Fruit fly (Drosophila melanogaster): ENCODE measurements around the gene primo-2.

primo-2 gene

dm6 chr3R:13710645-13711044 is 990 bp downstream of the primo-2 start (continued):
- TF ChIP-seq z (GFP tag; IDR thresholded peaks at IDR 0.05) (no peak), MESR4 (GFP tag; optimal IDR thresholded peaks at IDR 0.05) (peak; percentile 51), CG13296 (GFP tag; optimal IDR thresholded peaks at IDR 0.05) (no peak), stwl (tag; optimal IDR thresholded peaks at IDR 0.05) (peak; percentile 53), CG4617 (GFP tag; optimal IDR thresholded peaks at IDR 0.05; ENCODE audit: borderline replicate concordance) (peak; percentile 38), sqz (GFP tag; optimal IDR thresholded peaks at IDR 0.05) (peak; percentile 52), CG4730 (GFP tag; IDR thresholded peaks at IDR 0.05) (no peak), CG8281 (tag; optimal IDR thresholded peaks at IDR 0.05) (no peak), gcm2 (GFP tag; optimal IDR thresholded peaks at IDR 0.05) (no peak), grau (tag; optimal IDR thresholded peaks at IDR 0.05) (peak; percentile 1), lov (optimal IDR thresholded peaks at IDR 0.05) (no peak), lov (GFP tag; IDR thresholded peaks at IDR 0.05) (no peak), CG2116 (GFP tag; optimal IDR thresholded peaks at IDR 0.05) (peak; percentile 26), CG10366 (GFP tag; IDR thresholded peaks at IDR 0.05) (peak; percentile 30; the same call in 1 of the 2 replicates), pzg (GFP tag; optimal IDR thresholded peaks at IDR 0.05) (peak; percentile 69), row (GFP tag; IDR thresholded peaks at IDR 0.05) (peak; percentile 89), sens-2 (GFP tag; IDR thresholded peaks at IDR 0.05) (no peak), cg (GFP tag; optimal IDR thresholded peaks at IDR 0.05) (no peak), tll (GFP tag; optimal IDR thresholded peaks at IDR 0.05) (no peak), dan (GFP tag; IDR thresholded peaks at IDR 0.05) (no peak), Abd-B (GFP tag; optimal IDR thresholded peaks at IDR 0.05) (no peak), CG18476 (GFP tag; optimal IDR thresholded peaks at IDR 0.05) (no peak), CG12744 (GFP tag; optimal IDR thresholded peaks at IDR 0.05) (no peak), lola (GFP tag; optimal IDR thresholded peaks at IDR 0.05) (no peak), tin (GFP tag; optimal IDR thresholded peaks at IDR 0.05) (no peak), ci (GFP tag; IDR thresholded peaks at IDR 0.05) (peak; percentile 34; the same call in 1 of the 3 replicates), CG7786 (GFP tag; optimal IDR thresholded peaks at IDR 0.05) (no peak), lab (GFP tag; optimal IDR thresholded peaks at IDR 0.05) (peak; percentile 26), CG12391 (tag; optimal IDR thresholded peaks at IDR 0.05) (peak; percentile 19), CG4360 (GFP tag; IDR thresholded peaks at IDR 0.05) (no peak), CG9609 (GFP tag; optimal IDR thresholded peaks at IDR 0.05) (no peak), HmgZ (tag; optimal IDR thresholded peaks at IDR 0.05) (peak; percentile 21), gcm (GFP tag; optimal IDR thresholded peaks at IDR 0.05) (peak; percentile 12), Med (GFP tag) (peak; percentile 48), CG2199 (GFP tag; IDR thresholded peaks at IDR 0.05) (peak; percentile 78), nom (GFP tag; optimal IDR thresholded peaks at IDR 0.05) (no peak), sug (tag; optimal IDR thresholded peaks at IDR 0.05) (peak; percentile 1), wdn (GFP tag; IDR thresholded peaks at IDR 0.05) (no peak), CG30403 (GFP tag; optimal IDR thresholded peaks at IDR 0.05) (peak; percentile 16), unpg (GFP tag; optimal IDR thresholded peaks at IDR 0.05) (no peak), CG11504 (tag; optimal IDR thresholded peaks at IDR 0.05) (peak; percentile 60), bbx (GFP tag; IDR thresholded peaks at IDR 0.05; ENCODE audit: partially characterized antibody) (peak; percentile 56), CG9932 (GFP tag; IDR thresholded peaks at IDR 0.05) (peak; percentile 56), p53 (GFP tag; optimal IDR thresholded peaks at IDR 0.05) (no peak), Sin3A (optimal IDR thresholded peaks at IDR 0.05) (peak; percentile 41), Rfx (GFP tag; IDR thresholded peaks at IDR 0.05) (peak; percentile 47), CG18262 (tag; optimal IDR thresholded peaks at IDR 0.05) (no peak), knrl (GFP tag; IDR thresholded peaks at IDR 0.05; ENCODE audit: partially characterized antibody) (peak; percentile 37), gro (GFP tag; optimal IDR thresholded peaks at IDR 0.05) (peak; percentile 17), vvl (GFP tag; IDR thresholded peaks at IDR 0.05) (peak; percentile 31; the same call in 1 of the 2 replicates), sisA (GFP tag; IDR thresholded peaks at IDR 0.05) (no peak)

Data from whole organism, embryonic.